Fruit fly (Drosophila melanogaster): Measurements from ENCODE around the gene Ror.

Gene Ror

dm6 chr2L:10231092-10231494 is 20.6 kb upstream of the Ror start (continued):
- TF ChIP-seq CG6792 (GFP tag; optimal IDR thresholded peaks at IDR 0.05) (peak; percentile 32), Eip93F (GFP tag; optimal IDR thresholded peaks at IDR 0.05) (no peak), CG10631 (GFP tag; optimal IDR thresholded peaks at IDR 0.05) (peak; percentile 52), CG11902 (GFP tag; optimal IDR thresholded peaks at IDR 0.05) (no peak), CG31627 (GFP tag; optimal IDR thresholded peaks at IDR 0.05) (peak; percentile 32), topi (GFP tag; optimal IDR thresholded peaks at IDR 0.05) (peak; percentile 61), Eip75B (GFP tag; optimal IDR thresholded peaks at IDR 0.05) (peak; percentile 58), fd85E (GFP tag; optimal IDR thresholded peaks at IDR 0.05) (no peak), Eip78C (GFP tag) (peak; percentile 84), dsx (GFP tag; optimal IDR thresholded peaks at IDR 0.05; ENCODE audit: poor library complexity, severe bottlenecking) (peak; percentile 17), acj6 (GFP tag; optimal IDR thresholded peaks at IDR 0.05) (peak; percentile 43), Hr38 (GFP tag; optimal IDR thresholded peaks at IDR 0.05) (no peak), CG8319 (GFP tag; optimal IDR thresholded peaks at IDR 0.05) (peak; percentile 4), ss (GFP tag; optimal IDR thresholded peaks at IDR 0.05) (peak in 1 of 2 experiments; percentile 27), Sox14 (GFP tag; optimal IDR thresholded peaks at IDR 0.05) (peak; percentile 61), achi (GFP tag; optimal IDR thresholded peaks at IDR 0.05) (peak; percentile 42), CG3032 (tag; optimal IDR thresholded peaks at IDR 0.05) (peak; percentile 38), fkh (GFP tag; optimal IDR thresholded peaks at IDR 0.05) (peak; percentile 5), Lpt (GFP tag; optimal IDR thresholded peaks at IDR 0.05) (peak; percentile 31), Sox15 (GFP tag; optimal IDR thresholded peaks at IDR 0.05) (peak; percentile 2), CG11294 (GFP tag; IDR thresholded peaks at IDR 0.05) (no peak), CG34406 (GFP tag; optimal IDR thresholded peaks at IDR 0.05) (peak; percentile 36), dac (GFP tag; optimal IDR thresholded peaks at IDR 0.05) (peak; percentile 24)

dm6 chr2L:10231510-10231909 is 20.1 kb upstream of the Ror start, which contains the start of gene ova:
Gene ova, minus strand, starts transcription at chr2L:10231692.
- TF ChIP-seq CG10631 (GFP tag; optimal IDR thresholded peaks at IDR 0.05) (no peak), CG6276 (GFP tag; optimal IDR thresholded peaks at IDR 0.05) (no peak), CG8119 (GFP tag; IDR thresholded peaks at IDR 0.05) (no peak), CG7368 (GFP tag; optimal IDR thresholded peaks at IDR 0.05) (no peak), CG32006 (GFP tag; optimal IDR thresholded peaks at IDR 0.05) (no peak), Sox15 (GFP tag; optimal IDR thresholded peaks at IDR 0.05) (no peak), dsx (GFP tag; optimal IDR thresholded peaks at IDR 0.05; ENCODE audit: poor library complexity, severe bottlenecking) (no peak), Eip78C (GFP tag) (no peak), Sox14 (GFP tag; optimal IDR thresholded peaks at IDR 0.05) (no peak), CG6808 (GFP tag; optimal IDR thresholded peaks at IDR 0.05) (no peak), Eip93F (GFP tag; optimal IDR thresholded peaks at IDR 0.05) (no peak), Met (GFP tag; optimal IDR thresholded peaks at IDR 0.05) (no peak), Gug (GFP tag; IDR thresholded peaks at IDR 0.05) (no peak), vri (GFP tag; optimal IDR thresholded peaks at IDR 0.05) (no peak), CG8632 (GFP tag; optimal IDR thresholded peaks at IDR 0.05) (no peak)

dm6 chr2L:10232152-10232816 is 19.4 kb upstream of the Ror start, which contains the start of gene eEF1delta:
Gene eEF1delta, plus strand, starts transcription at chr2L:10232507.
- TF ChIP-seq vri (GFP tag; optimal IDR thresholded peaks at IDR 0.05) (no peak), fd59A (GFP tag; optimal IDR thresholded peaks at IDR 0.05) (no peak), CG6854 (GFP tag; optimal IDR thresholded peaks at IDR 0.05) (no peak), pdm3 (GFP tag; optimal IDR thresholded peaks at IDR 0.05) (no peak), Ets21C (GFP tag; optimal IDR thresholded peaks at IDR 0.05) (no peak), fd85E (GFP tag; optimal IDR thresholded peaks at IDR 0.05) (no peak), CG11294 (GFP tag; IDR thresholded peaks at IDR 0.05) (no peak)

All from whole organism, prepupa.